Worm (Caenorhabditis elegans): Measurements from ENCODE around the gene Y57E12AL.1.

The Y57E12AL.1 gene

ce11 chrV:7096129-7096730, 35.9 kb downstream of the Y57E12AL.1 start:
- TF ChIP-seq hmg-4 (GFP tag; optimal IDR thresholded peaks at IDR 0.05) (no peak), ama-1 (optimal IDR thresholded peaks at IDR 0.05) (no peak), B0310.2 (tag; optimal IDR thresholded peaks at IDR 0.05) (no peak), pes-1 (GFP tag; IDR thresholded peaks at IDR 0.05) (no peak), ceh-13 (GFP tag; optimal IDR thresholded peaks at IDR 0.05) (no peak), tbx-11 (GFP tag; IDR thresholded peaks at IDR 0.05) (no peak), tra-4 (tag; optimal IDR thresholded peaks at IDR 0.05) (no peak), sea-1 (GFP tag; conservative IDR thresholded peaks at IDR 0.05) (no peak), hmbx-1 (tag; optimal IDR thresholded peaks at IDR 0.05) (no peak)

DNA sequence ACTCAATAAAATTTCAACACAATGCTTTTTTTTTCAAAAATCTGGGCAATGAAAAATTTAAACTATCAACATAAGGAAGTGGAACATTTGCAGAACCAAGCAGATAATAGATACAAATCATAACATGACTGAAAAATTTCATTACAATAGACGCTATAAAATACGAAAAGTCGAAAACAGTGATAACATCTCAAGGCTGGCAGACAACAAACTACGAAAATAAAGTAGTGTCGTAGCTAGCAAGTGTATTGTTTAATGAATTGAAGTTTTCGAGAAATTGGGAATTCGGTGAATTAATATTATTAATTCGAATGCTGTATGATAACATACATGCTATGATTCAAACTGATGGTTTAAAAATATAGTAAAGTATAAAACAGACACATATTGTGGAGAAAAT, 36.5 kb downstream of the Y57E12AL.1 start:
- no peak for TF ChIP-seq tra-4 (tag; optimal IDR thresholded peaks at IDR 0.05)
- no peak for TF ChIP-seq ets-7 (tag; optimal IDR thresholded peaks at IDR 0.05)
- TF ChIP-seq tbx-37 (GFP tag; conservative IDR thresholded peaks at IDR 0.05): no peak
- TF ChIP-seq hnd-1 (tag; optimal IDR thresholded peaks at IDR 0.05): no peak
- TF ChIP-seq ceh-36 (tag; optimal IDR thresholded peaks at IDR 0.05): no peak
- no peak for TF ChIP-seq aly-1 (tag; optimal IDR thresholded peaks at IDR 0.05)
- TF ChIP-seq sea-1 (GFP tag; conservative IDR thresholded peaks at IDR 0.05): no peak
- no peak for TF ChIP-seq hmg-4 (GFP tag; optimal IDR thresholded peaks at IDR 0.05)
- no peak for TF ChIP-seq flt-1 (GFP tag; IDR thresholded peaks at IDR 0.05)
- TF ChIP-seq ceh-13 (GFP tag; optimal IDR thresholded peaks at IDR 0.05): no peak
- no peak for TF ChIP-seq scrt-1 (GFP tag; IDR thresholded peaks at IDR 0.05)
- no peak for TF ChIP-seq tbx-11 (GFP tag; IDR thresholded peaks at IDR 0.05)
- TF ChIP-seq F13C5.2 (tag; optimal IDR thresholded peaks at IDR 0.05): no peak
- TF ChIP-seq pes-1 (GFP tag; IDR thresholded peaks at IDR 0.05): no peak
- TF ChIP-seq ama-1 (optimal IDR thresholded peaks at IDR 0.05): no peak
- no peak for TF ChIP-seq hmbx-1 (tag; optimal IDR thresholded peaks at IDR 0.05)
- no peak for TF ChIP-seq B0310.2 (tag; optimal IDR thresholded peaks at IDR 0.05)

DNA sequence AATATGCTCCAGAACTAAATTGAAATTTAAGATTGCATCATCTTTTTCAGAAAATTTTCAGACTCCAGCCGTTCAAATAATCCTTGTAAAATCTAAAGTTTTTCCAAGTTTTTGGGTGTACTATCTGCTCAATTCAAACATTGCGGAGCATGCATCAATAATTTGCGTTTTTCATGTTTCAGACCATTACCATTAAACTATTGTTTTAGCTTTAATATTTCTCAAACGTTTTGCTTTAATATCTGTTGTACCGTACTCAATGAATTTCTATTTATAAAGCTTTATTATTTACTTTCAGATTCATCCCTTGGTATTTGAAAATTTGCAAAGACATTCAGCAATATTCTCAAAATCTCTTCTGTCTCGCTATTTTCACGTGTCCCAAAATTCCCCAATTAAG, 42.9 kb downstream of the Y57E12AL.1 start, which contains the start of gene odr-2:
Gene odr-2, plus strand, starts transcription at position 301 of the 400 bp plus-strand sequence.
- TF ChIP-seq tbx-37 (GFP tag; conservative IDR thresholded peaks at IDR 0.05): no peak
- TF ChIP-seq flt-1 (GFP tag; IDR thresholded peaks at IDR 0.05): no peak
- no peak for TF ChIP-seq hnd-1 (tag; optimal IDR thresholded peaks at IDR 0.05)
- TF ChIP-seq sea-1 (GFP tag; conservative IDR thresholded peaks at IDR 0.05): no peak
- no peak for TF ChIP-seq ama-1 (optimal IDR thresholded peaks at IDR 0.05)
- no peak for TF ChIP-seq pes-1 (GFP tag; IDR thresholded peaks at IDR 0.05)
- no peak for TF ChIP-seq aly-1 (tag; optimal IDR thresholded peaks at IDR 0.05)

ce11 chrV:7106499-7107152, 46.3 kb downstream of the Y57E12AL.1 start:
- TF ChIP-seq sea-1 (GFP tag; conservative IDR thresholded peaks at IDR 0.05) (no peak), scrt-1 (GFP tag; IDR thresholded peaks at IDR 0.05) (no peak), tra-4 (tag; optimal IDR thresholded peaks at IDR 0.05) (no peak)

DNA sequence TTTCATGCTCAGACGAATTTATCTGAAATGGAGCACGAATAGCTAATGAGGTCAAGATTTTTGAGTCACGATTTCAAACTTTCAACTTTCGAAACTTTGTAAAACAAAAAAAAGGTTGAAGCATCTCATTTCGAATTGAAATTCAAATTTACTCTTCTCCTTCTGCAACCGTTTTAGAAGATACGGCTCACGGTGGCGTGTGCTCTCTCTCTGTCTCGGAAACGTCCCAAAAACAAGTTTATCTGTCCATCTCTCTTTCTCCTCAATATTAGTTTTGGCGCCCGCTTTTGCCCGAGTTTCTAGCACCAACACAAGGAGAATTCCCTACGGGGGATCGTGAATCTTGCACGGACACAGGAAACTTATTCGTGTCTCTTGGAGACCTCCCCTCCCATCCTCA, 50.0 kb downstream of the Y57E12AL.1 start:
- TF ChIP-seq ceh-36 (tag; optimal IDR thresholded peaks at IDR 0.05) (no peak), F13C5.2 (tag; optimal IDR thresholded peaks at IDR 0.05) (no peak)

- TF ChIP-seq sea-1 (GFP tag; conservative IDR thresholded peaks at IDR 0.05): no peak
- no peak for TF ChIP-seq F13C5.2 (tag; optimal IDR thresholded peaks at IDR 0.05)
- no peak for TF ChIP-seq tra-4 (tag; optimal IDR thresholded peaks at IDR 0.05)
Measured at ce11 chrV:7111276-7111675, 50.9 kb downstream of the Y57E12AL.1 start.

- TF ChIP-seq tra-4 (tag; optimal IDR thresholded peaks at IDR 0.05) (no peak), ets-7 (tag; optimal IDR thresholded peaks at IDR 0.05) (no peak), aly-1 (tag; optimal IDR thresholded peaks at IDR 0.05) (no peak)
Measured at ce11 chrV:7112223-7112622, 51.9 kb downstream of the Y57E12AL.1 start.

Data from whole organism, early embryonic.